Worm (Caenorhabditis elegans): ENCODE measurements around the gene F21A3.11.

Gene F21A3.11

ce11 chrV:15515365-15515764, 17.6 kb downstream of the F21A3.11 start:
- TF ChIP-seq ceh-36 (tag; optimal IDR thresholded peaks at IDR 0.05) (no peak), ets-7 (tag; optimal IDR thresholded peaks at IDR 0.05) (no peak), F13C5.2 (tag; optimal IDR thresholded peaks at IDR 0.05) (no peak), pes-1 (GFP tag; IDR thresholded peaks at IDR 0.05) (no peak), tbx-37 (GFP tag; conservative IDR thresholded peaks at IDR 0.05) (no peak), sea-1 (GFP tag; conservative IDR thresholded peaks at IDR 0.05) (no peak), B0310.2 (tag; optimal IDR thresholded peaks at IDR 0.05) (no peak), hnd-1 (tag; optimal IDR thresholded peaks at IDR 0.05) (no peak), aly-1 (tag; optimal IDR thresholded peaks at IDR 0.05) (no peak), hmbx-1 (tag; optimal IDR thresholded peaks at IDR 0.05) (no peak), ceh-13 (GFP tag; optimal IDR thresholded peaks at IDR 0.05) (no peak), scrt-1 (GFP tag; IDR thresholded peaks at IDR 0.05) (no peak)

DNA sequence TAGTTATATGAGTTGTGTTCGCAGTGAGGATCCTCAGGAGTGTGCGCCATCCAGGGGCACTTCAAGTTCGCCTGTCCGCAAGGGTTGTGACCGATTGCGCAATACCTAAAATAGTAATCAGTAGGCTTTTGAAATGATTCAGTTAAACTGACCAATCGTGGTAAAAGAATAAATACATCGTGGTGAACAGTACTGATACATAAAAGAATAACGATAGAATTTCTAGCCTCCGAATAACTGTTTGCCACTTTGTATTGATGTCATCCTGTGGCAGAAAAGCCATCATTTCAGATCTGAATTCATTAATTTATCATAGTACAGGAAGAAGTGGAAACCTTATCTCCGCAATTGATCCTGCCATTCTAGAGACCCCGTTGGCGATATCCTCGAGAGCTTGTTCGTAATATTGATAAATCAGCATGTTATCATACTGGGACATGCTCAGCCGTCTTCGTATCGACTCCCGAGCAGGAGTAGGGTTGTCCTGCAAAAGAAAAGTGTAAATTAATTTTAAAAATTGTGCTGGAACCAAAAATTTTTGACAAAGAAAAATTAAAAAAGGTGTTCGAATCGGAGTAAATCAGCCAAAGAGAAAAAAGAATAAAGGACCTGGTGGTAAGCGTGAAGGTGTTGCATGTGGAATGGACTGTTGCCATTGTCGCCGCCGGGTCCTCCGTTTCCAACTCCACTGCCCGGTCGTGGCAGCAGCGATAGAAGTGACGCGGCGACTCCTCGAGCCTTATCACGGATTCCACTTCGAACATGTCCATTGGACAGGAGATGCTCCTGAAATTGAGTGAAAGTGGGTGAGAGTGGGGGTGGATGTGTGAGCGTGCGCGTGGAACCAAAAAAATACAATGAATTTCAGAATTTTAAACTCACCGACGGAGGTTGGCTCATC, 19.9 kb downstream of the F21A3.11 start:
- no peak for TF ChIP-seq ets-7 (tag; optimal IDR thresholded peaks at IDR 0.05)
- TF ChIP-seq ama-1 (optimal IDR thresholded peaks at IDR 0.05): no peak
- TF ChIP-seq scrt-1 (GFP tag; IDR thresholded peaks at IDR 0.05): no peak
- no peak for TF ChIP-seq flt-1 (GFP tag; IDR thresholded peaks at IDR 0.05)
- no peak for TF ChIP-seq hnd-1 (tag; optimal IDR thresholded peaks at IDR 0.05)
- TF ChIP-seq tbx-11 (GFP tag; IDR thresholded peaks at IDR 0.05): no peak
- TF ChIP-seq hmg-4 (GFP tag; optimal IDR thresholded peaks at IDR 0.05): no peak
- TF ChIP-seq tra-4 (tag; optimal IDR thresholded peaks at IDR 0.05): no peak
- no peak for TF ChIP-seq aly-1 (tag; optimal IDR thresholded peaks at IDR 0.05)
- no peak for TF ChIP-seq pes-1 (GFP tag; IDR thresholded peaks at IDR 0.05)
- no peak for TF ChIP-seq hmbx-1 (tag; optimal IDR thresholded peaks at IDR 0.05)
- TF ChIP-seq sea-1 (GFP tag; conservative IDR thresholded peaks at IDR 0.05): no peak
- no peak for TF ChIP-seq F13C5.2 (tag; optimal IDR thresholded peaks at IDR 0.05)

DNA sequence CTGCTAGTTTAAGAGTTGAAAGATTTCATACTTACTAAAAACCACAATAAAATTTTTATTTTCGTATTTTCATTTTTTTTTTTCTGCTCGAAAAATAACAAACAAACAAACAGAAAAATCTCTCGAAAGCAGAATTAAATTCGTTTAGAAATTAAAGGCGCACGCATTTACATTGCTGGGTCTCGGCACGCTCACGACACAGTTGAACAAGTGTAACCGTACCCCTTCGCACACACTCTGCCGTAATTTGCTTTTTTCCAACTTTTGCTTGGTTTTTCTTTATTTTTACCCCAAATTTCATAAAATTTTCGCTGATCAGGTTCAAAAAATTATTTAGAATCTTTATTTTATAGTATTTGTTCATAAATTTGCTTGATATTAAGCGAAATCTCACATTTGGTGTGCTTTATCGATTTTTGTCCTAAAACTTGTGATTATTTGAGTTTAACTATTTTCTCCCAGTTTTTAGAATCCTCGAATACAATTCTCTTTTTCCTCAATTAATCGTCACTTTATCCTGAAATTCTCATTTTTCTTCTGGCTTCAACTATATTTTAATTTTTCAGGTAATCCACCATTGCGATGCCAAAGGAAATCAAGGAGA, 21.3 kb downstream of the F21A3.11 start, which contains the start of gene rpl-38:
rpl-38 (plus strand) TSS at position 554 of the 604 bp plus-strand sequence.
- TF ChIP-seq tbx-37 (GFP tag; conservative IDR thresholded peaks at IDR 0.05): peak; percentile 16; the same call in 1 of the 2 replicates
- peak; percentile 70 for TF ChIP-seq ama-1 (optimal IDR thresholded peaks at IDR 0.05)
- no peak for TF ChIP-seq aly-1 (tag; optimal IDR thresholded peaks at IDR 0.05)
- TF ChIP-seq sea-1 (GFP tag; conservative IDR thresholded peaks at IDR 0.05): 0 out of 2 replicates have a peak, but pooled peaks have one; percentile 34

DNA sequence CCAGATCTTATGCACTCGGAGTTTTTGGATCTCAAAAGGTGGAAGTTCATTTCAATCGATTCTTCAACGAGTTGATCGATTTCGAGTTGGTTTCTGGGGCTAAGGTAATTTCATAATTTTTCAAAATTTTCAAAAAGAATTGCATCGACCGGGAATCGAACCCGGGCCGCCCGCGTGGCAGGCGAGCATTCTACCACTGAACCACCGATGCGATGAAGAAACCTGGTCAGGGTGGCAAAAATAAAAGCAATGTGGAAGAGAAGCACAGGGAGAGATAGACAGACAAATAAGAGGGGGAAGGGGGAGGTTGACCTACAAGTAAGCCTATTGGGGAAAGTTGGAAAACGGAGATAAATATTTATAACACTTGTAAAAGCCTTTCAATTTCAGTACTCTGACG, 27.9 kb downstream of the F21A3.11 start:
- TF ChIP-seq scrt-1 (GFP tag; IDR thresholded peaks at IDR 0.05): peak; percentile 65; the same call in 1 of the 2 replicates
- no peak for TF ChIP-seq hmg-4 (GFP tag; optimal IDR thresholded peaks at IDR 0.05)
- TF ChIP-seq hmbx-1 (tag; optimal IDR thresholded peaks at IDR 0.05): no peak
- TF ChIP-seq tbx-37 (GFP tag; conservative IDR thresholded peaks at IDR 0.05): 0 out of 2 replicates have a peak, but pooled peaks have one; percentile 34
- no peak for TF ChIP-seq tra-4 (tag; optimal IDR thresholded peaks at IDR 0.05)
- peak; percentile 44 for TF ChIP-seq F13C5.2 (tag; optimal IDR thresholded peaks at IDR 0.05)
- peak; percentile 40 for TF ChIP-seq ceh-13 (GFP tag; optimal IDR thresholded peaks at IDR 0.05)
- peak; percentile 78 for TF ChIP-seq flt-1 (GFP tag; IDR thresholded peaks at IDR 0.05)
- TF ChIP-seq ama-1 (optimal IDR thresholded peaks at IDR 0.05): no peak
- TF ChIP-seq aly-1 (tag; optimal IDR thresholded peaks at IDR 0.05): peak; percentile 41
- no peak for TF ChIP-seq hnd-1 (tag; optimal IDR thresholded peaks at IDR 0.05)
- peak; percentile 81 for TF ChIP-seq sea-1 (GFP tag; conservative IDR thresholded peaks at IDR 0.05)
- peak; percentile 42 for TF ChIP-seq B0310.2 (tag; optimal IDR thresholded peaks at IDR 0.05)
- no peak for TF ChIP-seq ets-7 (tag; optimal IDR thresholded peaks at IDR 0.05)
- TF ChIP-seq pes-1 (GFP tag; IDR thresholded peaks at IDR 0.05): no peak; the same call in 1 of the 2 replicates
- TF ChIP-seq tbx-11 (GFP tag; IDR thresholded peaks at IDR 0.05): peak; percentile 74; the same call in 1 of the 2 replicates
- peak; percentile 45 for TF ChIP-seq ceh-36 (tag; optimal IDR thresholded peaks at IDR 0.05)

- TF ChIP-seq tra-4 (tag; optimal IDR thresholded peaks at IDR 0.05): no peak
- TF ChIP-seq F13C5.2 (tag; optimal IDR thresholded peaks at IDR 0.05): no peak
- no peak for TF ChIP-seq B0310.2 (tag; optimal IDR thresholded peaks at IDR 0.05)
- TF ChIP-seq hmbx-1 (tag; optimal IDR thresholded peaks at IDR 0.05): no peak
These were observed 29.4 kb downstream of the F21A3.11 start for ce11 chrV:15503603-15504002.

DNA sequence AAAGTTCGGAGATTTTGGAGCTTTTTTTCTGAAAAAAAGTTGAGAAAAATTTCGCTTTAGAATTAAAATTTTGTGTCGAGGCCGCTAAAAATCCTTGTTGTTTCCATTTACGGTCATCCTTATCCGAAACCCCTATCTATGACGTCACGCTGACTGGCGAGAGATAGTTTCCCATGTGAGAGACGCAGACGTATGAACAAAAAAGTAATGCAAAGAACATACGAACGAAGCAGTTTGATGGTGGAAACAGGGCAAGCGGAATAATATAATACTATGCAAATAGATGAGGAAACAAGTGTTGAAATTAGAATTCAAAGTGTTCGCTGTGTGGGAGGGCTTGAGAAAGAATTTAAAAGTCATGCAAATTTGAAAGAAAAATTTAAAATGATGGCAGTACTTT, 33.9 kb downstream of the F21A3.11 start:
- no peak for TF ChIP-seq sea-1 (GFP tag; conservative IDR thresholded peaks at IDR 0.05)
- no peak for TF ChIP-seq hmbx-1 (tag; optimal IDR thresholded peaks at IDR 0.05)
- no peak for TF ChIP-seq scrt-1 (GFP tag; IDR thresholded peaks at IDR 0.05)
- TF ChIP-seq hnd-1 (tag; optimal IDR thresholded peaks at IDR 0.05): no peak
- no peak for TF ChIP-seq ceh-13 (GFP tag; optimal IDR thresholded peaks at IDR 0.05)
- TF ChIP-seq ceh-36 (tag; optimal IDR thresholded peaks at IDR 0.05): no peak
- TF ChIP-seq B0310.2 (tag; optimal IDR thresholded peaks at IDR 0.05): no peak
- no peak for TF ChIP-seq hmg-4 (GFP tag; optimal IDR thresholded peaks at IDR 0.05)
- TF ChIP-seq ama-1 (optimal IDR thresholded peaks at IDR 0.05): no peak
- no peak for TF ChIP-seq flt-1 (GFP tag; IDR thresholded peaks at IDR 0.05)
- no peak for TF ChIP-seq pes-1 (GFP tag; IDR thresholded peaks at IDR 0.05)
- no peak for TF ChIP-seq aly-1 (tag; optimal IDR thresholded peaks at IDR 0.05)
- TF ChIP-seq F13C5.2 (tag; optimal IDR thresholded peaks at IDR 0.05): no peak
- TF ChIP-seq tbx-37 (GFP tag; conservative IDR thresholded peaks at IDR 0.05): no peak
- TF ChIP-seq tbx-11 (GFP tag; IDR thresholded peaks at IDR 0.05): no peak
- TF ChIP-seq ets-7 (tag; optimal IDR thresholded peaks at IDR 0.05): no peak
- TF ChIP-seq tra-4 (tag; optimal IDR thresholded peaks at IDR 0.05): no peak

ce11 chrV:15498434-15498833, 34.6 kb downstream of the F21A3.11 start, which contains the start of gene C06B8.7:
Gene C06B8.7, plus strand, starts transcription at chrV:15498734.
- TF ChIP-seq flt-1 (GFP tag; IDR thresholded peaks at IDR 0.05): no peak

Data from whole organism, early embryonic.